Worm (Caenorhabditis elegans) whole organism, L4 larva: ENCODE measurements around the gene hot-1.

ENCODE experiments used
- F37D6.2 ChIP-seq: sonication (generic microtip); optimal IDR thresholded peaks from 2 replicates; lab custom pipeline; 2016; ENCODE audit warnings: mild to moderate bottlenecking, missing genetic modification characterization, missing compliant biosample characterization
- T20F7.1 ChIP-seq: fragments of 200-800 bp; sonication (Bioruptor generic); optimal IDR thresholded peaks from 2 replicates; lab custom pipeline; 2018; ENCODE audit warnings: mild to moderate bottlenecking, missing genetic modification characterization, missing compliant biosample characterization
- T26A8.4 ChIP-seq: fragments of 200-800 bp; sonication (Bioruptor generic); IDR thresholded peaks from 2 replicates; pipeline ENCODE4 v1.3.6; 2022; ENCODE audit warnings: missing genetic modification characterization, missing compliant biosample characterization
- Y105C5A.15 ChIP-seq: fragments of 200-800 bp; sonication (Bioruptor generic); IDR thresholded peaks from 2 replicates; pipeline ENCODE4 v1.3.6; 2022; ENCODE audit warnings: missing genetic modification characterization, missing compliant biosample characterization
- Y5F2A.4 ChIP-seq: fragments of 200-800 bp; sonication (Bioruptor generic); optimal IDR thresholded peaks from 2 replicates; lab custom pipeline; 2018; ENCODE audit warnings: mild to moderate bottlenecking, missing genetic modification characterization, missing compliant biosample characterization
- Y75B8A.6 ChIP-seq: fragments of 200-800 bp; sonication (Bioruptor generic); IDR thresholded peaks from 2 replicates; pipeline ENCODE4 v1.3.6; 2022; ENCODE audit warnings: missing genetic modification reagents, missing genetic modification characterization, missing compliant biosample characterization
- aha-1 ChIP-seq: fragments of 150-350 bp; peaks from one replicate; lab custom pipeline; 2014; ENCODE audit warnings: missing biosample characterization, missing genetic modification characterization
- attf-4 ChIP-seq: sonication (generic microtip); optimal IDR thresholded peaks from 3 replicates; lab custom pipeline; 2017; ENCODE audit warnings: missing biosample characterization, missing genetic modification characterization
- ceh-20 ChIP-seq: fragments of 200-800 bp; sonication (Bioruptor generic); IDR thresholded peaks from 2 replicates; pipeline ENCODE4 v1.3.6; 2022; ENCODE audit warnings: missing genetic modification reagents, missing genetic modification characterization, missing compliant biosample characterization
- ceh-28 ChIP-seq: fragments of 150-350 bp; optimal IDR thresholded peaks from 2 replicates; lab custom pipeline; 2014; ENCODE audit warnings: missing biosample characterization, missing genetic modification reagents, missing genetic modification characterization
- ceh-62 ChIP-seq: sonication (generic microtip); optimal IDR thresholded peaks from 2 replicates; lab custom pipeline; 2017; ENCODE audit warnings: missing biosample characterization, missing genetic modification characterization
- ceh-82 ChIP-seq: sonication (generic microtip); optimal IDR thresholded peaks from 2 replicates; lab custom pipeline; 2017; ENCODE audit warnings: missing biosample characterization, missing genetic modification characterization
- ces-1 ChIP-seq: fragments of 150-350 bp; sonication (generic microtip); optimal IDR thresholded peaks from 4 replicates; lab custom pipeline; 2014; ENCODE audit warnings: missing biosample characterization, missing genetic modification reagents, missing genetic modification characterization
- cey-2 ChIP-seq: sonication (generic microtip); optimal IDR thresholded peaks from 3 replicates; lab custom pipeline; 2017; ENCODE audit warnings: missing genetic modification characterization, mild to moderate bottlenecking, missing compliant biosample characterization, antibody characterized with exemption, borderline replicate concordance; ENCODE audit not compliant: insufficient read depth
- daf-12 ChIP-seq: fragments of 150-350 bp; optimal IDR thresholded peaks from 2 replicates; lab custom pipeline; 2014; ENCODE audit warnings: missing biosample characterization, missing genetic modification reagents, missing genetic modification characterization
- daf-16 ChIP-seq, 3 experiments: sonication (generic microtip); optimal IDR thresholded peaks; 2 replicates each; lab custom pipeline; 2016 to 2017; ENCODE audit warnings: missing genetic modification characterization in 3 of 3, missing genetic modification reagents in 3 of 3, mild to moderate bottlenecking in 2 of 3, missing compliant biosample characterization in 2 of 3, missing biosample characterization in 1 of 3, moderate library complexity in 1 of 3
- dmd-6 ChIP-seq: fragments of 200-800 bp; sonication (Bioruptor generic); IDR thresholded peaks from 2 replicates; pipeline ENCODE4 v1.3.6; 2022; ENCODE audit warnings: missing genetic modification reagents, missing genetic modification characterization, missing compliant biosample characterization
- dmd-9 ChIP-seq: fragments of 200-800 bp; sonication (Bioruptor generic); IDR thresholded peaks from 2 replicates; pipeline ENCODE4 v1.3.6; 2022; ENCODE audit warnings: missing genetic modification reagents, missing genetic modification characterization, missing compliant biosample characterization
- dpl-1 ChIP-seq: fragments of 150-350 bp; optimal IDR thresholded peaks from 2 replicates; lab custom pipeline; 2014; ENCODE audit warnings: missing biosample characterization, missing genetic modification reagents, missing genetic modification characterization
- duxl-1 ChIP-seq: sonication (generic microtip); optimal IDR thresholded peaks from 2 replicates; lab custom pipeline; 2016; ENCODE audit warnings: mild to moderate bottlenecking, missing genetic modification characterization, moderate library complexity, missing compliant biosample characterization; ENCODE audit not compliant: poor library complexity
- dve-1 ChIP-seq: sonication (generic microtip); optimal IDR thresholded peaks from 2 replicates; lab custom pipeline; 2017; ENCODE audit warnings: antibody characterized with exemption, mild to moderate bottlenecking, missing genetic modification characterization, missing compliant biosample characterization; ENCODE audit not compliant: insufficient read depth
- gei-8 ChIP-seq: fragments of 200-800 bp; sonication (Bioruptor generic); optimal IDR thresholded peaks from 2 replicates; lab custom pipeline; 2018; ENCODE audit warnings: mild to moderate bottlenecking, missing genetic modification characterization, missing compliant biosample characterization
- hif-1 ChIP-seq, 2 experiments: sonication (generic microtip); optimal IDR thresholded peaks; 2 replicates each; lab custom pipeline; 2016 to 2017; ENCODE audit warnings: missing compliant biosample characterization in 2 of 2, missing genetic modification characterization in 2 of 2, missing genetic modification reagents in 2 of 2, missing genotype in 2 of 2, mild to moderate bottlenecking in 1 of 2
- hlh-11 ChIP-seq: fragments of 200-800 bp; sonication (Bioruptor generic); optimal IDR thresholded peaks from 2 replicates; lab custom pipeline; 2018; ENCODE audit warnings: mild to moderate bottlenecking, missing genetic modification characterization, missing compliant biosample characterization
- hlh-30 ChIP-seq: sonication (generic microtip); optimal IDR thresholded peaks from 2 replicates; lab custom pipeline; 2017; ENCODE audit warnings: antibody characterized with exemption, mild to moderate bottlenecking, missing genetic modification characterization, missing compliant biosample characterization; ENCODE audit not compliant: insufficient read depth
- hmg-1.1 ChIP-seq: fragments of 200-800 bp; sonication (Bioruptor generic); IDR thresholded peaks from 2 replicates; pipeline ENCODE4 v1.3.6; 2022; ENCODE audit warnings: missing genetic modification reagents, missing genetic modification characterization, missing compliant biosample characterization
- jun-1 ChIP-seq: fragments of 150-350 bp; optimal IDR thresholded peaks from 2 replicates; lab custom pipeline; 2014; ENCODE audit warnings: missing biosample characterization, missing genetic modification reagents, missing genetic modification characterization
- lin-1 ChIP-seq: fragments of 200-800 bp; sonication (Bioruptor generic); IDR thresholded peaks from 2 replicates; pipeline ENCODE4 v1.3.6; 2022; ENCODE audit warnings: missing genetic modification reagents, missing genetic modification characterization, missing compliant biosample characterization
- lin-13 ChIP-seq: fragments of 150-350 bp; optimal IDR thresholded peaks from 2 replicates; lab custom pipeline; 2014; ENCODE audit warnings: missing biosample characterization, missing genetic modification reagents, missing genetic modification characterization
- lin-15B ChIP-seq: fragments of 150-350 bp; sonication (generic microtip); optimal IDR thresholded peaks from 3 replicates; lab custom pipeline; 2014; ENCODE audit warnings: missing biosample characterization, missing genetic modification characterization
- lin-29 ChIP-seq: fragments of 200-800 bp; sonication (Bioruptor generic); IDR thresholded peaks from 2 replicates; pipeline ENCODE4 v1.3.6; 2022; ENCODE audit warnings: missing genetic modification reagents, missing genetic modification characterization, missing compliant biosample characterization
- lin-39 ChIP-seq: fragments of 150-350 bp; optimal IDR thresholded peaks from 2 replicates; lab custom pipeline; 2014; ENCODE audit warnings: missing biosample characterization, missing genetic modification reagents, missing genetic modification characterization
- madf-9 ChIP-seq: fragments of 200-800 bp; sonication (Bioruptor generic); conservative IDR thresholded peaks from 2 replicates; pipeline ENCODE4 v1.3.6; 2022; ENCODE audit warnings: missing genetic modification reagents, missing genetic modification characterization, missing compliant biosample characterization
- mdl-1 ChIP-seq, 2 experiments: fragments of 150-350 bp in 1 of 2; sonication (generic microtip) in 1 of 2; optimal IDR thresholded peaks; 2 replicates each; lab custom pipeline; 2014 to 2017; ENCODE audit warnings: missing biosample characterization in 2 of 2, missing genetic modification characterization in 2 of 2
- mdt-29 ChIP-seq: fragments of 200-800 bp; sonication (Bioruptor generic); IDR thresholded peaks from 2 replicates; pipeline ENCODE4 v1.3.6; 2022; ENCODE audit warnings: missing genetic modification reagents, missing genetic modification characterization, missing compliant biosample characterization
- mxl-2 ChIP-seq: fragments of 200-800 bp; sonication (Bioruptor generic); conservative IDR thresholded peaks from 2 replicates; pipeline ENCODE4 v1.3.6; 2022; ENCODE audit warnings: missing genetic modification reagents, missing genetic modification characterization, missing compliant biosample characterization
- nhr-11 ChIP-seq: fragments of 150-350 bp; optimal IDR thresholded peaks from 2 replicates; lab custom pipeline; 2014; ENCODE audit warnings: missing biosample characterization, missing genetic modification characterization
- nhr-111 ChIP-seq: fragments of 200-800 bp; sonication (Bioruptor generic); optimal IDR thresholded peaks from 2 replicates; lab custom pipeline; 2018; ENCODE audit warnings: mild to moderate bottlenecking, missing genetic modification characterization, missing compliant biosample characterization
- nhr-237 ChIP-seq: sonication (generic microtip); optimal IDR thresholded peaks from 2 replicates; lab custom pipeline; 2017; ENCODE audit warnings: missing biosample characterization, missing genetic modification characterization
- pha-4 ChIP-seq, 2 experiments: fragments of 150-350 bp in 1 of 2; fragments of 200-800 bp in 1 of 2; sonication (Bioruptor generic) in 1 of 2; IDR thresholded peaks in 1 of 2; optimal IDR thresholded peaks in 1 of 2; 2 replicates each; pipeline versions ENCODE4 v1.3.6 to Lab custom; 2014 to 2022; ENCODE audit warnings: missing genetic modification characterization in 2 of 2, missing genetic modification reagents in 2 of 2, missing biosample characterization in 1 of 2, missing compliant biosample characterization in 1 of 2
- rbr-2 ChIP-seq: sonication (generic microtip); optimal IDR thresholded peaks from 2 replicates; lab custom pipeline; 2016; ENCODE audit warnings: missing genotype, missing genetic modification characterization, missing compliant biosample characterization
- saeg-2 ChIP-seq: fragments of 200-800 bp; sonication (Bioruptor generic); IDR thresholded peaks from 2 replicates; pipeline ENCODE4 v1.3.6; 2022; ENCODE audit warnings: missing genetic modification reagents, missing genetic modification characterization, missing compliant biosample characterization
- sdz-12 ChIP-seq: fragments of 200-800 bp; sonication (Bioruptor generic); optimal IDR thresholded peaks from 2 replicates; lab custom pipeline; 2018; ENCODE audit warnings: mild to moderate bottlenecking, missing genetic modification characterization, missing compliant biosample characterization
- spr-1 ChIP-seq: sonication (generic microtip); optimal IDR thresholded peaks from 2 replicates; lab custom pipeline; 2016; ENCODE audit warnings: mild to moderate bottlenecking, missing genetic modification characterization, missing compliant biosample characterization
- tra-1 ChIP-seq: fragments of 200-800 bp; sonication (Bioruptor generic); IDR thresholded peaks from 2 replicates; pipeline ENCODE4 v1.3.6; 2022; ENCODE audit warnings: missing genetic modification reagents, missing genetic modification characterization, missing compliant biosample characterization
- unc-62 ChIP-seq, 3 experiments: fragments of 150-350 bp in 1 of 3; sonication (generic microtip); optimal IDR thresholded peaks in 2 of 3; peaks in 1 of 3; 1 replicate in 1 of 3; 2 replicates in 2 of 3; lab custom pipeline; 2014 to 2017; ENCODE audit warnings: missing biosample characterization in 3 of 3, missing genetic modification characterization in 3 of 3, missing genetic modification reagents in 3 of 3, missing genotype in 1 of 3
- zfp-2 ChIP-seq: sonication (generic microtip); optimal IDR thresholded peaks from 2 replicates; lab custom pipeline; 2016; ENCODE audit warnings: mild to moderate bottlenecking, missing genetic modification characterization, missing compliant biosample characterization
- zfp-3 ChIP-seq: fragments of 200-800 bp; sonication (Bioruptor generic); conservative IDR thresholded peaks from 2 replicates; pipeline ENCODE4 v1.3.6; 2022; ENCODE audit warnings: missing genetic modification reagents, missing genetic modification characterization, missing compliant biosample characterization
- ztf-11 ChIP-seq: fragments of 150-350 bp; optimal IDR thresholded peaks from 2 replicates; lab custom pipeline; 2014; ENCODE audit warnings: missing biosample characterization, missing genetic modification characterization

The hot-1 gene

ce11 chrV:14597681-14598184, 23.2 kb upstream of the hot-1 start, which contains the start of gene R11H6.2 (continued):
- no peak for TF ChIP-seq zfp-2 (tag; lab: Kevin White, UChicago)
- no peak for TF ChIP-seq pha-4 (GFP tag; IDR thresholded peaks at IDR 0.05; lab: Robert Waterston, UW)
- TF ChIP-seq pha-4 (tag; optimal IDR thresholded peaks at IDR 0.05; lab: Kevin White, UChicago), result peak; percentile 22
- TF ChIP-seq jun-1 (tag; lab: Kevin White, UChicago), result no peak
- TF ChIP-seq ceh-62 (tag; lab: Kevin White, UChicago), result no peak
- TF ChIP-seq madf-9 (GFP tag; lab: Robert Waterston, UW), result no peak
- peak; percentile 21 for TF ChIP-seq dve-1 (tag; lab: Kevin White, UChicago)
- TF ChIP-seq unc-62 (GFP tag; optimal IDR thresholded peaks at IDR 0.05 in 1 of 2; lab: Kevin White, UChicago), result peak in 1 of 2 experiments; percentile 99
- no peak for TF ChIP-seq unc-62 (tag; optimal IDR thresholded peaks at IDR 0.05; lab: Kevin White, UChicago)
- TF ChIP-seq spr-1, result no peak
- no peak for TF ChIP-seq lin-29 (GFP tag; lab: Robert Waterston, UW)
- no peak for TF ChIP-seq mdl-1 (tag; optimal IDR thresholded peaks at IDR 0.05; lab: Kevin White, UChicago)
- TF ChIP-seq ces-1 (GFP tag; lab: Kevin White, UChicago), result no peak
- TF ChIP-seq T26A8.4 (GFP tag; lab: Robert Waterston, UW), result no peak
- TF ChIP-seq saeg-2 (GFP tag; lab: Robert Waterston, UW), result no peak
- TF ChIP-seq ceh-82, result no peak
- no peak for TF ChIP-seq lin-39
- TF ChIP-seq lin-1, result no peak
- TF ChIP-seq daf-16 (GFP tag; optimal IDR thresholded peaks at IDR 0.05; lab: Kevin White, UChicago), result no peak
- TF ChIP-seq daf-16 (tag; optimal IDR thresholded peaks at IDR 0.05; lab: Kevin White, UChicago), result no peak
- TF ChIP-seq dpl-1 (GFP tag; lab: Kevin White, UChicago), result peak; percentile 24
- no peak for TF ChIP-seq dmd-6
- no peak for TF ChIP-seq aha-1 (tag; lab: Kevin White, UChicago)
- TF ChIP-seq tra-1, result no peak
- TF ChIP-seq nhr-111 (GFP tag; lab: Kevin White, UChicago), result no peak
- no peak for TF ChIP-seq mdt-29 (GFP tag; lab: Robert Waterston, UW)
- no peak for TF ChIP-seq gei-8 (GFP tag; lab: Kevin White, UChicago)
- TF ChIP-seq attf-4, result no peak
- peak; percentile 54; the same call in 1 of the 2 replicates for TF ChIP-seq hmg-1.1 (GFP tag; lab: Robert Waterston, UW)
- no peak for TF ChIP-seq hif-1 (tag; optimal IDR thresholded peaks at IDR 0.05; lab: Kevin White, UChicago)
- TF ChIP-seq Y75B8A.6 (GFP tag; lab: Robert Waterston, UW), result no peak
- TF ChIP-seq hlh-11 (tag; lab: Kevin White, UChicago), result peak; percentile 52
- no peak for TF ChIP-seq sdz-12 (GFP tag; lab: Kevin White, UChicago)
- TF ChIP-seq daf-12 (tag; lab: Kevin White, UChicago), result no peak
- no peak for TF ChIP-seq T20F7.1 (GFP tag; lab: Kevin White, UChicago)
- no peak for TF ChIP-seq Y5F2A.4 (GFP tag; lab: Kevin White, UChicago)
- no peak for TF ChIP-seq F37D6.2
- TF ChIP-seq ceh-28 (tag; lab: Kevin White, UChicago), result peak; percentile 29
- TF ChIP-seq hlh-30 (tag; lab: Kevin White, UChicago), result peak; percentile 35
- no peak for TF ChIP-seq mxl-2 (GFP tag; lab: Robert Waterston, UW)
- TF ChIP-seq cey-2 (tag; lab: Kevin White, UChicago), result no peak
- no peak for TF ChIP-seq nhr-237
- peak; percentile 1 for TF ChIP-seq rbr-2 (tag; lab: Kevin White, UChicago)
- no peak for TF ChIP-seq nhr-11
- no peak for TF ChIP-seq Y105C5A.15 (GFP tag; lab: Robert Waterston, UW)
- TF ChIP-seq lin-13 (GFP tag; lab: Kevin White, UChicago), result no peak
- no peak for TF ChIP-seq dmd-9 (GFP tag; lab: Robert Waterston, UW)
- no peak for TF ChIP-seq lin-15B (tag; lab: Kevin White, UChicago)
- TF ChIP-seq duxl-1, result no peak
- no peak for TF ChIP-seq zfp-3 (GFP tag; lab: Robert Waterston, UW)
- TF ChIP-seq ztf-11 (tag; lab: Kevin White, UChicago), result no peak
- no peak for TF ChIP-seq ceh-20
